Worm (Caenorhabditis elegans): ENCODE data around the gene nlp-71.

nlp-71 gene

ce11 chrIV:6442016-6442618 is 28.7 kb upstream of the nlp-71 start (continued):
- TF ChIP-seq mdl-1 (tag; optimal IDR thresholded peaks at IDR 0.05) (peak; percentile 8 to 22), nhr-41 (GFP tag; IDR thresholded peaks at IDR 0.05) (no peak), snpc-4 (tag; optimal IDR thresholded peaks at IDR 0.05) (no peak), nhr-237 (tag; optimal IDR thresholded peaks at IDR 0.05) (no peak), ZK337.2 (GFP tag; IDR thresholded peaks at IDR 0.05) (no peak), zag-1 (tag; optimal IDR thresholded peaks at IDR 0.05) (no peak), fos-1 (tag; optimal IDR thresholded peaks at IDR 0.05) (no peak), duxl-1 (tag; optimal IDR thresholded peaks at IDR 0.05; ENCODE audit: poor library complexity) (no peak), pqm-1 (tag; optimal IDR thresholded peaks at IDR 0.05) (no peak), jun-1 (tag; optimal IDR thresholded peaks at IDR 0.05) (no peak), T20F7.1 (GFP tag; optimal IDR thresholded peaks at IDR 0.05) (no peak), ZK546.5 (tag; optimal IDR thresholded peaks at IDR 0.05) (no peak), dpl-1 (GFP tag; optimal IDR thresholded peaks at IDR 0.05) (peak; percentile 14), vab-7 (GFP tag; IDR thresholded peaks at IDR 0.05) (no peak), arid-1 (GFP tag; conservative IDR thresholded peaks at IDR 0.05) (no peak), unc-39 (tag; optimal IDR thresholded peaks at IDR 0.05) (no peak), F26F4.8 (GFP tag; conservative IDR thresholded peaks at IDR 0.05) (no peak), cey-2 (tag; optimal IDR thresholded peaks at IDR 0.05; ENCODE audit: borderline replicate concordance, insufficient read depth) (no peak), zfp-2 (tag; optimal IDR thresholded peaks at IDR 0.05) (no peak), sdz-12 (GFP tag; optimal IDR thresholded peaks at IDR 0.05) (no peak), unc-62 (GFP tag; optimal IDR thresholded peaks at IDR 0.05 in 1 of 2) (peak in 1 of 2 experiments; percentile 40), unc-62 (tag; optimal IDR thresholded peaks at IDR 0.05) (no peak), lin-29 (GFP tag; IDR thresholded peaks at IDR 0.05) (no peak), ztf-11 (tag; optimal IDR thresholded peaks at IDR 0.05) (no peak), nhr-77 (tag; optimal IDR thresholded peaks at IDR 0.05) (peak; percentile 32), dmd-6 (GFP tag; IDR thresholded peaks at IDR 0.05) (peak; percentile 58), nhr-28 (tag; optimal IDR thresholded peaks at IDR 0.05) (peak; percentile 48), Y5F2A.4 (GFP tag; optimal IDR thresholded peaks at IDR 0.05) (no peak), lir-3 (tag; optimal IDR thresholded peaks at IDR 0.05) (no peak), hlh-30 (tag; optimal IDR thresholded peaks at IDR 0.05; ENCODE audit: insufficient read depth) (peak; percentile 3), mxl-2 (GFP tag; conservative IDR thresholded peaks at IDR 0.05) (no peak), daf-12 (tag; optimal IDR thresholded peaks at IDR 0.05) (no peak)

ce11 chrIV:6441601-6442000 is 28.2 kb upstream of the nlp-71 start, which contains the start of gene Y73B6BL.31:
Y73B6BL.31 (plus strand) TSS chrIV:6441901.
- TF ChIP-seq Y105C5A.15 (GFP tag; IDR thresholded peaks at IDR 0.05) (no peak), lin-29 (GFP tag; IDR thresholded peaks at IDR 0.05) (no peak), nhr-237 (tag; optimal IDR thresholded peaks at IDR 0.05) (no peak), ztf-11 (tag; optimal IDR thresholded peaks at IDR 0.05) (no peak), nhr-6 (tag; optimal IDR thresholded peaks at IDR 0.05) (no peak), ces-1 (GFP tag; optimal IDR thresholded peaks at IDR 0.05) (no peak), dve-1 (tag; optimal IDR thresholded peaks at IDR 0.05; ENCODE audit: insufficient read depth) (no peak), nhr-41 (GFP tag; IDR thresholded peaks at IDR 0.05) (no peak), F44E2.7 (GFP tag; IDR thresholded peaks at IDR 0.05) (no peak), daf-19 (GFP tag; conservative IDR thresholded peaks at IDR 0.05) (no peak), hlh-30 (tag; optimal IDR thresholded peaks at IDR 0.05; ENCODE audit: insufficient read depth) (no peak), arid-1 (GFP tag; conservative IDR thresholded peaks at IDR 0.05) (no peak)

- TF ChIP-seq hmg-1.1 (GFP tag; IDR thresholded peaks at IDR 0.05) = no peak
- peak; percentile 94 for TF ChIP-seq aha-1 (tag)
- TF ChIP-seq lin-29 (GFP tag; IDR thresholded peaks at IDR 0.05) = no peak
- no peak for TF ChIP-seq nhr-25 (tag; optimal IDR thresholded peaks at IDR 0.05; ENCODE audit: borderline replicate concordance, insufficient read depth)
Measured at ce11 chrIV:6438051-6438450, 24.7 kb upstream of the nlp-71 start, which contains the start of gene dlc-5. dlc-5 (plus strand) TSS chrIV:6438204.

Measured in whole organism, L4 larva.